Worm (Caenorhabditis elegans): ENCODE data around the gene twk-25.

Gene twk-25

DNA sequence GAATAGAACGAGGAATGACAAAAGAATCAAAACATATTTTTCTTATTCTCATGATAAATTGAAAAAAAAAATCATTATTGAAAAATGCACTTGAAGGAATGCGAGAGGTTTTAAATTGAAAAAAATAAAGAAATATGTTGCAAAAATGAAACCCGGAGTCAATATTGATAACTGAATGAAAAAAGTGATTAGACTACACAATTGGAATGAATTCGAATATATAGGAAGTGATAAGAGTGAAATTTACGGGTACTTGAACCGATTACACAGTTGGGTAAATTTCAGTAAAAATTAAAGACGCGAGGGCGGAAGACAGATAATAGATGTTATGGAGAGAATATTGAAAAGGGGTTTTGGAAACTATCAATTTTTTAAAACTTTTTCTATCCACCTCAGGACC lies 15.4 kb upstream of the twk-25 start:
- TF ChIP-seq ceh-82 (tag; optimal IDR thresholded peaks at IDR 0.05), result no peak
- no peak for TF ChIP-seq lin-39 (tag; optimal IDR thresholded peaks at IDR 0.05)
- peak; percentile 68 for TF ChIP-seq elt-2 (tag; optimal IDR thresholded peaks at IDR 0.05)
- no peak for TF ChIP-seq mab-9 (GFP tag; IDR thresholded peaks at IDR 0.05)

DNA sequence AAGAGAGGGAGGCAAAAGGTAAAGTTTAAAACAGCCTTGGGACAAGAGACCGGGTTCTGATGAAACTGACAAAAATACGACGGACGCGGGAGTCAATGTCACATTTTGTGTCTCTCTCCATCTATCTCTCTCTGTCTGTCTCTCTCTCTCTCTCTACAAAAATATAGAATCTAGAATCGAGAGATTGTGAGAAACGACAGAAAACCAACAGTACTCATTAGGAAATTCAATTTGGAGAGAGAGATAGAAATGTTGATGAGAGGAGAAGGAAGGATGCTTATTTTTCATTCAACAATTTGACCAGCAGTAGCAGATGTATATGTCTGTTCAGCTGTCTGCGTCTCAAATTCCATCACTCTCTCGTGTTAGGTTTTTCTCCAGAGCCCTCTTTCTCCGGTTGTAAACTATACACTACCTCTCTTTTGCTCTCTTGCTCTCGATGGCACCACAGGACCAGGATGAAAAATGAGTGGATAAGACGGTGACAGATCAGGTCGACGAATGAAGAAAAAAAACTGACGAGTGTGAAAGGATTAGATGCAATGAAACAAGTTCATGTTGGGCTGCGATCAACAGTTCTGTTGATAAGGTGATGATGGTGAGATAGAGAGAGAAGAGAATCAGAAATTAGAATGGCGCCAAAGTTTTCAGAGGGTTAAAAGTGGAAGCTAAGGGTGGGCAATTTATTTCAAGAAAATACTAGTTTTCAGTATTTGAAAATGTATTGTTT lies 14.7 kb upstream of the twk-25 start:
- no peak for TF ChIP-seq vab-15 (tag; optimal IDR thresholded peaks at IDR 0.05)
- TF ChIP-seq lir-3 (tag; optimal IDR thresholded peaks at IDR 0.05; ENCODE audit: poor library complexity), result peak; percentile 17
- TF ChIP-seq F16B12.6 (tag; optimal IDR thresholded peaks at IDR 0.05), result no peak
- no peak for TF ChIP-seq egl-27 (tag; optimal IDR thresholded peaks at IDR 0.05)
- peak; percentile 73 for TF ChIP-seq mep-1 (tag; optimal IDR thresholded peaks at IDR 0.05)
- TF ChIP-seq Y116A8C.19 (tag; optimal IDR thresholded peaks at IDR 0.05; ENCODE audit: borderline replicate concordance), result no peak
- peak; percentile 56 for TF ChIP-seq nhr-19 (GFP tag; conservative IDR thresholded peaks at IDR 0.05)
- TF ChIP-seq rnt-1 (tag; optimal IDR thresholded peaks at IDR 0.05), result peak; percentile 47
- no peak for TF ChIP-seq sox-4 (tag; optimal IDR thresholded peaks at IDR 0.05)
- TF ChIP-seq hpl-2 (GFP tag; optimal IDR thresholded peaks at IDR 0.05), result no peak
- TF ChIP-seq nhr-84 (tag; optimal IDR thresholded peaks at IDR 0.05), result no peak
- TF ChIP-seq efl-3 (GFP tag; optimal IDR thresholded peaks at IDR 0.05), result peak; percentile 3
- no peak for TF ChIP-seq nhr-11 (tag; optimal IDR thresholded peaks at IDR 0.05)
- no peak for TF ChIP-seq unc-30 (tag; optimal IDR thresholded peaks at IDR 0.05)
- no peak for TF ChIP-seq ceh-8 (GFP tag; optimal IDR thresholded peaks at IDR 0.05)
- TF ChIP-seq nhr-237 (tag; optimal IDR thresholded peaks at IDR 0.05), result no peak
- TF ChIP-seq lsy-2 (tag; optimal IDR thresholded peaks at IDR 0.05), result peak; percentile 26 to 69
- peak; percentile 3 for TF ChIP-seq snpc-4 (tag; optimal IDR thresholded peaks at IDR 0.05)
- TF ChIP-seq lin-39 (tag; optimal IDR thresholded peaks at IDR 0.05), result no peak
- TF ChIP-seq xbp-1 (tag; optimal IDR thresholded peaks at IDR 0.05), result peak; percentile 13
- no peak for TF ChIP-seq sup-37 (GFP tag; optimal IDR thresholded peaks at IDR 0.05)
- TF ChIP-seq sptf-1 (tag; optimal IDR thresholded peaks at IDR 0.05), result no peak
- peak; percentile 25 for TF ChIP-seq jun-1 (tag; optimal IDR thresholded peaks at IDR 0.05)
- TF ChIP-seq aha-1 (tag; optimal IDR thresholded peaks at IDR 0.05), result no peak
- TF ChIP-seq nhr-20 (tag; optimal IDR thresholded peaks at IDR 0.05), result peak; percentile 80
- no peak for TF ChIP-seq mdl-1 (tag; optimal IDR thresholded peaks at IDR 0.05)
- peak; percentile 17 to 65 for TF ChIP-seq lin-35 (GFP tag; optimal IDR thresholded peaks at IDR 0.05)
- TF ChIP-seq dpl-1 (GFP tag; optimal IDR thresholded peaks at IDR 0.05), result peak in 2 of 3 experiments; percentile 15 to 18
- no peak for TF ChIP-seq alr-1 (tag; optimal IDR thresholded peaks at IDR 0.05; ENCODE audit: borderline replicate concordance)
- no peak for TF ChIP-seq nhr-28 (tag; optimal IDR thresholded peaks at IDR 0.05)
- TF ChIP-seq isw-1 (GFP tag; IDR thresholded peaks at IDR 0.05), result no peak
- no peak for TF ChIP-seq ceh-63 (GFP tag; optimal IDR thresholded peaks at IDR 0.05)
- peak; percentile 28 to 33 for TF ChIP-seq efl-1 (optimal IDR thresholded peaks at IDR 0.05)
- TF ChIP-seq efl-1 (GFP tag; optimal IDR thresholded peaks at IDR 0.05 in 1 of 2), result peak in 1 of 2 experiments; percentile 87
- TF ChIP-seq ztf-11 (tag; optimal IDR thresholded peaks at IDR 0.05), result no peak
- TF ChIP-seq snu-23 (GFP tag; optimal IDR thresholded peaks at IDR 0.05), result peak; percentile 84
- no peak for TF ChIP-seq ceh-82 (tag; optimal IDR thresholded peaks at IDR 0.05)
- TF ChIP-seq unc-86 (tag; optimal IDR thresholded peaks at IDR 0.05), result no peak
- TF ChIP-seq pax-3 (tag; optimal IDR thresholded peaks at IDR 0.05), result no peak
- TF ChIP-seq tbx-2 (tag; optimal IDR thresholded peaks at IDR 0.05), result peak; percentile 52
- TF ChIP-seq C16A3.4 (tag; optimal IDR thresholded peaks at IDR 0.05), result peak; percentile 69
- TF ChIP-seq nhr-71 (tag; optimal IDR thresholded peaks at IDR 0.05), result peak; percentile 83
- no peak for TF ChIP-seq fkh-4 (tag; optimal IDR thresholded peaks at IDR 0.05; ENCODE audit: borderline replicate concordance)
- TF ChIP-seq unc-130 (tag; optimal IDR thresholded peaks at IDR 0.05), result no peak
- TF ChIP-seq nhr-47 (tag; optimal IDR thresholded peaks at IDR 0.05), result peak; percentile 53
- no peak for TF ChIP-seq C34B4.2 (tag; optimal IDR thresholded peaks at IDR 0.05)
- TF ChIP-seq dsc-1 (tag; optimal IDR thresholded peaks at IDR 0.05), result peak; percentile 22
- no peak for TF ChIP-seq nhr-12 (tag; optimal IDR thresholded peaks at IDR 0.05)

Measured in whole organism, L1 larva.